Worm (Caenorhabditis elegans) whole organism, L2 larva: Measurements from ENCODE around the gene cex-2.

Source experiments
- F13H6.1 ChIP-seq: sonication (generic microtip); optimal IDR thresholded peaks from 2 replicates; lab custom pipeline; 2016; ENCODE audit warnings: missing genetic modification characterization, missing compliant biosample characterization
- alr-1 ChIP-seq: fragments of 150-350 bp; optimal IDR thresholded peaks from 2 replicates; lab custom pipeline; 2014; ENCODE audit warnings: missing biosample characterization, missing genetic modification characterization
- aly-2 ChIP-seq: fragments of 150-350 bp; optimal IDR thresholded peaks from 2 replicates; lab custom pipeline; 2014; ENCODE audit warnings: missing biosample characterization, missing genetic modification characterization
- ama-1 ChIP-seq: fragments of 150-350 bp; optimal IDR thresholded peaks from 2 replicates; lab custom pipeline; 2018; ENCODE audit warnings: inconsistent platforms
- blmp-1 ChIP-seq: sonication (generic microtip); optimal IDR thresholded peaks from 2 replicates; lab custom pipeline; 2017; ENCODE audit warnings: missing genetic modification characterization, mild to moderate bottlenecking, missing compliant biosample characterization, antibody characterized with exemption, moderate library complexity; ENCODE audit not compliant: insufficient read depth
- ceh-16 ChIP-seq: fragments of 150-350 bp; optimal IDR thresholded peaks from 2 replicates; lab custom pipeline; 2014; ENCODE audit warnings: missing biosample characterization, missing genetic modification characterization
- ceh-82 ChIP-seq: fragments of 150-350 bp; optimal IDR thresholded peaks from 2 replicates; lab custom pipeline; 2014; ENCODE audit warnings: missing biosample characterization, missing genetic modification characterization
- egl-27 ChIP-seq: sonication (generic microtip); optimal IDR thresholded peaks from 3 replicates; lab custom pipeline; 2017; ENCODE audit warnings: missing biosample characterization, missing genetic modification reagents, missing genetic modification characterization
- elt-1 ChIP-seq: fragments of 150-350 bp; optimal IDR thresholded peaks from 2 replicates; lab custom pipeline; 2014; ENCODE audit warnings: missing biosample characterization, missing genetic modification characterization
- elt-3 ChIP-seq: sonication (generic microtip); optimal IDR thresholded peaks from 2 replicates; lab custom pipeline; 2017; ENCODE audit warnings: missing biosample characterization, missing genetic modification characterization
- fos-1 ChIP-seq: fragments of 150-350 bp; optimal IDR thresholded peaks from 2 replicates; lab custom pipeline; 2014; ENCODE audit warnings: missing biosample characterization, missing genetic modification characterization
- lin-13 ChIP-seq: fragments of 150-350 bp; optimal IDR thresholded peaks from 2 replicates; lab custom pipeline; 2014; ENCODE audit warnings: missing biosample characterization, missing genetic modification reagents, missing genetic modification characterization
- lin-39 ChIP-seq: fragments of 150-350 bp; optimal IDR thresholded peaks from 2 replicates; lab custom pipeline; 2014; ENCODE audit warnings: missing biosample characterization, missing genetic modification reagents, missing genetic modification characterization
- lsy-2 ChIP-seq, 2 experiments: fragments of 150-350 bp in 1 of 2; sonication (generic microtip) in 1 of 2; optimal IDR thresholded peaks; 2 replicates each; lab custom pipeline; 2014 to 2017; ENCODE audit warnings: missing biosample characterization in 2 of 2, missing genetic modification characterization in 2 of 2
- mab-5 ChIP-seq: fragments of 150-350 bp; optimal IDR thresholded peaks from 2 replicates; lab custom pipeline; 2014; ENCODE audit warnings: missing biosample characterization, missing genetic modification characterization
- mbf-1 ChIP-seq: sonication (generic microtip); optimal IDR thresholded peaks from 2 replicates; lab custom pipeline; 2017; ENCODE audit warnings: missing biosample characterization, missing genetic modification characterization
- mdl-1 ChIP-seq, 2 experiments: fragments of 150-350 bp in 1 of 2; sonication (generic microtip) in 1 of 2; optimal IDR thresholded peaks; 2 replicates each; lab custom pipeline; 2017; ENCODE audit warnings: missing biosample characterization in 2 of 2, missing genetic modification characterization in 2 of 2
- nhr-10 ChIP-seq: sonication (generic microtip); optimal IDR thresholded peaks from 2 replicates; lab custom pipeline; 2017; ENCODE audit warnings: missing biosample characterization, missing genetic modification characterization
- nhr-11 ChIP-seq: fragments of 150-350 bp; optimal IDR thresholded peaks from 2 replicates; lab custom pipeline; 2014; ENCODE audit warnings: missing biosample characterization, missing genetic modification characterization
- nhr-12 ChIP-seq: fragments of 150-350 bp; optimal IDR thresholded peaks from 2 replicates; lab custom pipeline; 2014; ENCODE audit warnings: missing biosample characterization, missing genetic modification characterization
- nhr-129 ChIP-seq: fragments of 150-350 bp; optimal IDR thresholded peaks from 2 replicates; lab custom pipeline; 2014; ENCODE audit warnings: missing biosample characterization, missing genetic modification characterization
- nhr-21 ChIP-seq: fragments of 150-350 bp; optimal IDR thresholded peaks from 2 replicates; lab custom pipeline; 2014; ENCODE audit warnings: missing biosample characterization, missing genetic modification characterization
- nhr-23 ChIP-seq: fragments of 150-350 bp; optimal IDR thresholded peaks from 2 replicates; lab custom pipeline; 2014; ENCODE audit warnings: missing biosample characterization, missing genetic modification reagents, missing genetic modification characterization
- nhr-25 ChIP-seq: fragments of 150-350 bp; sonication (generic microtip); optimal IDR thresholded peaks from 3 replicates; lab custom pipeline; 2014; ENCODE audit warnings: missing biosample characterization, missing genetic modification characterization
- sem-4 ChIP-seq: fragments of 150-350 bp; optimal IDR thresholded peaks from 2 replicates; lab custom pipeline; 2014; ENCODE audit warnings: missing biosample characterization, missing genetic modification reagents, missing genetic modification characterization
- sma-3 ChIP-seq: sonication (generic microtip); optimal IDR thresholded peaks from 2 replicates; lab custom pipeline; 2016; ENCODE audit warnings: missing genetic modification reagents, missing genetic modification characterization, missing compliant biosample characterization
- sma-9 ChIP-seq, 2 experiments: fragments of 150-350 bp in 1 of 2; sonication (generic microtip) in 1 of 2; optimal IDR thresholded peaks; 2 replicates each; lab custom pipeline; 2014 to 2016; ENCODE audit warnings: missing genetic modification characterization in 2 of 2, mild to moderate bottlenecking in 1 of 2, missing biosample characterization in 1 of 2, missing compliant biosample characterization in 1 of 2, missing genetic modification reagents in 1 of 2, moderate library complexity in 1 of 2
- snpc-4 ChIP-seq: fragments of 150-350 bp; optimal IDR thresholded peaks from 2 replicates; lab custom pipeline; 2014; ENCODE audit warnings: missing biosample characterization, missing genetic modification characterization
- unc-39 ChIP-seq: fragments of 150-350 bp; optimal IDR thresholded peaks from 2 replicates; lab custom pipeline; 2014; ENCODE audit warnings: missing biosample characterization, missing genetic modification characterization
- unc-55 ChIP-seq: fragments of 150-350 bp; sonication (generic microtip); optimal IDR thresholded peaks from 3 replicates; lab custom pipeline; 2014; ENCODE audit warnings: missing biosample characterization, missing genetic modification reagents, missing genetic modification characterization
- unc-62 ChIP-seq: fragments of 150-350 bp; optimal IDR thresholded peaks from 2 replicates; lab custom pipeline; 2014; ENCODE audit warnings: missing biosample characterization, missing genetic modification reagents, missing genetic modification characterization
- zag-1 ChIP-seq: fragments of 150-350 bp; optimal IDR thresholded peaks from 2 replicates; lab custom pipeline; 2014; ENCODE audit warnings: missing biosample characterization, missing genetic modification characterization
- ztf-11 ChIP-seq: sonication (generic microtip); optimal IDR thresholded peaks from 2 replicates; lab custom pipeline; 2017; ENCODE audit warnings: missing biosample characterization, missing genetic modification characterization
- ztf-4 ChIP-seq: fragments of 150-350 bp; optimal IDR thresholded peaks from 2 replicates; lab custom pipeline; 2014; ENCODE audit warnings: missing biosample characterization, missing genetic modification characterization

Gene cex-2

DNA sequence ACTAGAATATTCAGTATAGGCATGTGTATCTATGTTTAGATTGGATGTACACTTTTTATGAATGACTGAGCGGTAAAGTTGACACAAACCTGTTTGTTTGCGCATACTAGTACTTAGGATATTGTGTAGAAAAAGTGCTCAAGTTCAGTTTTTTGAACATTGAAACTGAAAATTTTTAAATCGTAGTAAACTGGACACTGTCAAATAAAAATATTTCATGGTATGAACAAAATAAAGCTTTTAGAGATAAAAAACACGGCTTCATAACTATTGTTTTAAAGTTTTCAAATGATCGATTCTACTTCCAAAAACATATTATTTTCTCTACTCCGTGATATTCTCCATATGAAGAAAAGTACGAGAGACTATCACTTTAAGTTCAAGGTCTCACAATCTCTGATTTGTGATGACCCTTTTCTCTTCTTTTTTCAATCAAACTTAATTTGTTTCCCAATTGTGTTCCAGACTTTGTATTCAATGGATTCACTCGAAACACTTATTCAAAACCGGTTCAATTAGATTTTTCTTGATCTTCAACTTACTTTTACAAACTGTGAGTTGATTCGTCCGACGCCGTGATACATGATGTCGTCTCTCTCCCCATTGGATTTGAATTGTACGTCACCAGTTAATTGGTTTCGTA lies 43.7 kb downstream of the cex-2 start:
- TF ChIP-seq nhr-21 (tag; lab: Kevin White, UChicago) (peak; percentile 4), ztf-11 (no peak), nhr-11 (no peak), sma-3 (GFP tag; lab: Kevin White, UChicago) (peak; percentile 58), sma-9 (GFP tag; optimal IDR thresholded peaks at IDR 0.05; lab: Kevin White, UChicago) (peak; percentile 36), sma-9 (tag; optimal IDR thresholded peaks at IDR 0.05; lab: Kevin White, UChicago) (no peak), ceh-82 (no peak), nhr-129 (no peak), nhr-25 (tag; lab: Kevin White, UChicago) (peak; percentile 66), alr-1 (tag; lab: Kevin White, UChicago) (no peak)

DNA sequence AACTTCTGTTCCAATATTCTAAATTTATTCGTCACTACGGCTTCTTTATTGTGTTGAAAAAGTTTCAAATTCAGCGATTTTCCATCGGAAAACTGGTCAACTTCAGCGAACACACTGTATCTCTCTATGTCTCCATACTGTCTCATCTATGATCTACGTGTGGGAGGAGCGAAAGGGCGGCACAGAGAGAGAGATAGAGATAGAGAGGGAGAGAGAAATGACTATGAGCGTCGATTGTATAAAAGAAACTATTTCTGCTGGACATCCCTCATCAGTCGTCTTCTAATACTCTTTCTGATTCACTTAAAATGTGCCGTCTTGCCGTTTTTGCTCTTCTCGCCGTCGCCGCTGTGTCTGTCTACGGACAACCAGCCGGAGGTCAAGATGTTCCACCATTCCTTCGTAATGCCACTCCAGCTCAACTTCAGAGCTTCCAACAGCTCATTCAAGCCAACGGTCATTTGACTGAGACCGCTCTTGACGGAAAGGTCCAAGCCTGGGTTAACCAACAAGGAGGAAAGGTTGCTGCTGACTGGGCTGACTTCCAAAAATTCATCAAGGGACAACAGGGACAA lies 44.8 kb downstream of the cex-2 start, which contains the start of gene srlf-1:
Gene srlf-1 (plus strand): TSS at position 268 of the 575 bp plus-strand sequence.
- TF ChIP-seq lin-39 (no peak), F13H6.1 (no peak), nhr-12 (no peak), elt-3 (tag; lab: Kevin White, UChicago) (no peak), nhr-25 (tag; lab: Kevin White, UChicago) (peak; percentile 18), lin-13 (GFP tag; lab: Kevin White, UChicago) (no peak), mbf-1 (tag; lab: Kevin White, UChicago) (no peak), lsy-2 (tag; optimal IDR thresholded peaks at IDR 0.05; lab: Kevin White, UChicago) (no peak), zag-1 (no peak), ceh-16 (tag; lab: Kevin White, UChicago) (no peak), alr-1 (tag; lab: Kevin White, UChicago) (no peak), unc-39 (tag; lab: Kevin White, UChicago) (no peak), ztf-4 (no peak), sem-4 (tag; lab: Kevin White, UChicago) (no peak), mdl-1 (tag; optimal IDR thresholded peaks at IDR 0.05; lab: Kevin White, UChicago) (no peak), sma-9 (GFP tag; optimal IDR thresholded peaks at IDR 0.05; lab: Kevin White, UChicago) (peak; percentile 68), sma-9 (tag; optimal IDR thresholded peaks at IDR 0.05; lab: Kevin White, UChicago) (no peak), snpc-4 (tag; lab: Kevin White, UChicago) (no peak), elt-1 (tag; lab: Kevin White, UChicago) (no peak), nhr-11 (no peak), aly-2 (tag; lab: Kevin White, UChicago) (no peak), fos-1 (no peak), nhr-21 (tag; lab: Kevin White, UChicago) (peak; percentile 13), blmp-1 (tag; lab: Kevin White, UChicago) (peak; percentile 31), unc-62 (GFP tag; lab: Kevin White, UChicago) (no peak), unc-55 (GFP tag; lab: Kevin White, UChicago) (no peak), sma-3 (GFP tag; lab: Kevin White, UChicago) (peak; percentile 65), ama-1 (peak; percentile 83), nhr-23 (tag; lab: Kevin White, UChicago) (no peak), nhr-10 (tag; lab: Kevin White, UChicago) (no peak)

DNA sequence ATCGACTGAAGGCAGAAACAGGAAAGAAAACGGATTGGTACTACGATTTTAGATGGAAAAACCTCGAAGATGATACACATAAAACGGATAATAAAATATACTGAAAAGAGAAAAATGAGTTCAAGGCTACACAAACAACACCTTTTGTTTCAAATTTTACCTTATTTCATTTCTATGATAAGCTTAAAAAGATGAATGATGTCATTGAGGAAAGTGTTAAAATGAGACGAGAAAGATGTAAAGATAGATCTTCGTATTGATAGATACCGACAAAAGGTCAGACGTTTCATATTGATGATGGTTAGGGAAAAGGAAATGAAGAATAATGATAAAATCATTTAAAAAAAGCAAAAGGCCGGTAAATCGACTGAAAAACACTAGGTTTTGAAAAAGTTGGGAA lies 45.6 kb downstream of the cex-2 start:
- TF ChIP-seq ceh-82 = no peak
- peak; percentile 37 for TF ChIP-seq egl-27 (tag; lab: Kevin White, UChicago)
- peak; percentile 58 for TF ChIP-seq nhr-25 (tag; lab: Kevin White, UChicago)
- TF ChIP-seq lin-13 (GFP tag; lab: Kevin White, UChicago) = no peak
- peak; percentile 20 for TF ChIP-seq fos-1
- TF ChIP-seq nhr-21 (tag; lab: Kevin White, UChicago) = peak; percentile 33
- TF ChIP-seq mab-5 (tag; lab: Kevin White, UChicago) = no peak

DNA sequence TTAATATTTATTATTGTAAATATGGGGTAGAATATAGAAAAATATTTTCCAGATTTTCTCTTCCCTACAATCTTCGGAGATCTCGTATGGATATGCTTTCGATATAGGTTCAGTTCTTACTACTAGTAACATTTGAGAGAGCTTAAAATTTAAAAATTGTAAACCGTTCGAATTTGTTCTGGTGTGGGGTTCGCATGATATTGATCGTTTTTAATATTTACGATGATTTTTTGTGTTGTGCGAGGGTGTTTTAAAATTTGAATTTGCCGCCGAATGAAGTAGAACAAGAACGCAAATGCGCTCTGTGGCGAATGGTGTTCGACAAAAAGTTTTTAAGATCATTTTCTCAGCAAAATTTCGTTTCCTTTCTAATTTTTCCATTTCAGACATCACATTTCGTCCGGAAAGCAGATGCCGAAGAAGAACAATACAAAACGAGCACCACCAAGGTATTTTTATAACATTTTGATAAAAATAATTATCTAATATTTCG lies 51.7 kb downstream of the cex-2 start, which contains the start of gene skr-17:
Gene skr-17 (plus strand): TSS at position 51 of the 493 bp plus-strand sequence.
- TF ChIP-seq sma-9 (GFP tag; optimal IDR thresholded peaks at IDR 0.05; lab: Kevin White, UChicago) = no peak
- TF ChIP-seq sma-9 (tag; optimal IDR thresholded peaks at IDR 0.05; lab: Kevin White, UChicago) = no peak
